Worm (Caenorhabditis elegans): Measurements from ENCODE around the gene snf-3.

snf-3 gene

DNA sequence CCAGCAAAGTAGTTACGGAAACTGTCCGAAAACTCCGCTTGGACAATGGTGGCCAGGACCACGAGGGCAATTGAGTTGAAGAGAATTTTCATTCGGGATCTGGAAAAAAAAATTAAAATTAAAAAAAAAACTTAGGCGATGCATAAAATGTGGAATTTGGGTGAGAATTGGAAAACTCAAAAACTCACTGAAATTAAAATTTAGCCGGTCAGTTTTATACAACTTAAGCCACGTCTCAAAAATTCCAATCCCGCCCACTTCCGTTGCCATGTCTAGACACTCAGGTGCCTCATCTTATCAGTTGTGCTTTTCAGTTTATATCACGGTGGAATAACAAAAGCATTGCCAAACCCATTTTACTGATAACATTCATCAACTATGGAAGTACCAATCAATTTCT, 19.1 kb downstream of the snf-3 start, which contains the start of gene lips-11:
Gene lips-11 (minus strand): TSS at position 101 of the 400 bp plus-strand sequence.
- TF ChIP-seq dao-5 (tag; optimal IDR thresholded peaks at IDR 0.05) = no peak

- TF ChIP-seq W03F9.2 (tag; optimal IDR thresholded peaks at IDR 0.05) (no peak), dao-5 (tag; optimal IDR thresholded peaks at IDR 0.05) (no peak), him-1 (tag; optimal IDR thresholded peaks at IDR 0.05) (no peak)
These were observed 22.3 kb downstream of the snf-3 start, which contains the start of gene lips-12 for ce11 chrII:1114133-1114532. TSS of gene lips-12 (minus strand) at chrII:1114233.

ce11 chrII:1116521-1116920, 24.7 kb downstream of the snf-3 start:
- TF ChIP-seq W03F9.2 (tag; optimal IDR thresholded peaks at IDR 0.05) (no peak), him-1 (tag; optimal IDR thresholded peaks at IDR 0.05) (no peak), dao-5 (tag; optimal IDR thresholded peaks at IDR 0.05) (no peak)

DNA sequence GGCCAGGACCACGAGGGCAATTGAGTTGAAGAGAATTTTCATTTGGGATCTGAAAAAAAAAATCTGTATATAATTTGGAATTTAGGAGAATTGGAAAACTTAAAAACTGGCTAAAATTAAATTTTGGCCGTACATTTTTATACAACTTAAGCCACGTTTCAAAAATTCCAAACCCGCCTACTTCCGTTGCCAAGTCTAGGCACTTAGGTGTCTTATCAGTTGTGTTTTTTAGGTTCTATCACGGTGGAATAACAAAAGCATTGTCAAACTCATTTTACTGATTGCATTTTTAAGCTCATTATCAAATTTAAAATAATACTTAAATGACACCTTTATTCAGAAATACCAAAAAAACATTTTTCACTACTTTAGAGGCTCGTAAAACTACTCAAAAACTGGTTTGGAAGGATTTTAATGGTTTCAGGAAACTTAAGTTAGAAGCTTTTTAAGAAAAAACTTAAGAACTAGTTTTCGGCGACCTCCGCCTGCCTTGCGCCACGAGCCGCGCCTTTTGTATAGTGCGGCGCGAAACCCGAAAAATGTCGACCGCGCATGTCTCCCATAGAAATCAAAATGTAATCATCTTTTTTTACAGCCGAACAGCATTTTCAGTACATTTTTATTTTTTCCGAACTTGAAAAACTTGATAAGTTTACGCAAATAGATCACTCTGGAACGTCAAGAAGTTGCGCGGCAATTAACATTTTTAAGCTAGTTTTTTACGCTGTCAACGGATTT, 26.4 kb downstream of the snf-3 start, which contains the start of gene lips-13:
Gene lips-13 (minus strand): TSS at position 51 of the 738 bp plus-strand sequence.
- TF ChIP-seq dao-5 (tag; optimal IDR thresholded peaks at IDR 0.05) (no peak), W03F9.2 (tag; optimal IDR thresholded peaks at IDR 0.05) (no peak), him-1 (tag; optimal IDR thresholded peaks at IDR 0.05) (no peak)

DNA sequence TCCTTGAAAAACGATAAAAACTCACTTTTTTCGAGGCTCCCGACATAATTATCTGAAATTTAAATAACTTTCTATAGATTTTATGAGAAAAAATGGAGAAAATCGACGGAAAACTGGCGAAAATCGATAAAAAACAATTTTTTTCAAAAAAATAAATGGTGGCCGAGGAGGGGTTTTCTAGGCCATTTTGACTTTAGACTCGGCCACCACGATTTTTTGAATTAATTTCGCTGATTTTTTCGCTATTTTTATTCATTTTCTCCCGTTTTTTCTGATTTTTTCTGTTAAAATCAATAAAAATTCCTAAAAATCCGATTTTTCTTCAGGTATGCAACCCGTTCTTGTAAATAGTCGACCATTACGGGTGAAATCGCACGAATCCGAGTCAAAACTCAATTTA, 31.4 kb downstream of the snf-3 start, which contains the start of the genes sut-1 and eri-3:
Gene sut-1 (minus strand): TSS at position 58 of the 400 bp plus-strand sequence.
Gene eri-3 (plus strand): TSS at position 327 of the 400 bp plus-strand sequence.
- TF ChIP-seq him-1 (tag; optimal IDR thresholded peaks at IDR 0.05) (no peak), dao-5 (tag; optimal IDR thresholded peaks at IDR 0.05) (no peak), W03F9.2 (tag; optimal IDR thresholded peaks at IDR 0.05) (no peak)

ce11 chrII:1124757-1125156, 33.0 kb downstream of the snf-3 start:
- TF ChIP-seq him-1 (tag; optimal IDR thresholded peaks at IDR 0.05) (no peak), W03F9.2 (tag; optimal IDR thresholded peaks at IDR 0.05) (no peak), dao-5 (tag; optimal IDR thresholded peaks at IDR 0.05) (no peak)

DNA sequence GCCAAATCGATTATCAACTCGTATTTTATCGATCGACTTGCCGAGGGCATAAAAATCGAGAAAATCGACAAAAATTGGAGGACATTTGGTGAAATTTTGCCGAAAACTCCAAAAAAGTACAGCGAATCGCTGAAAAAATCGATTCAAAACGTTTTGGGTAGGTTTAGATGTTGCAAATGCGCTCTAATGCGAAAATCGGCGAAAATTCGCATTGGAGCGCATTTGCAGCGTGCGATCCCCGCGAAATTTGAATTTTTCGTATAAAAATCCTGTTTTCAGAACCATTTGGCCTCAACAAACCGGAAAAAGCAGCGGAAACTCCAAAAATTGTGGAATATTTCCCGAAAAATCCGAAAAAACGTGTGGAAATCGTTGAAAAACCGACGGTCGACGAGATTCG, 34.7 kb downstream of the snf-3 start:
- TF ChIP-seq dao-5 (tag; optimal IDR thresholded peaks at IDR 0.05) = no peak
- TF ChIP-seq W03F9.2 (tag; optimal IDR thresholded peaks at IDR 0.05) = no peak
- TF ChIP-seq him-1 (tag; optimal IDR thresholded peaks at IDR 0.05) = no peak

- no peak for TF ChIP-seq dao-5 (tag; optimal IDR thresholded peaks at IDR 0.05)
- TF ChIP-seq him-1 (tag; optimal IDR thresholded peaks at IDR 0.05) = no peak
- no peak for TF ChIP-seq W03F9.2 (tag; optimal IDR thresholded peaks at IDR 0.05)
These were observed 35.9 kb downstream of the snf-3 start, which contains the start of gene taf-6.1 for ce11 chrII:1127676-1128075. TSS of gene taf-6.1 (plus strand) at chrII:1127976.

- no peak for TF ChIP-seq him-1 (tag; optimal IDR thresholded peaks at IDR 0.05)
- TF ChIP-seq dao-5 (tag; optimal IDR thresholded peaks at IDR 0.05) = no peak
- no peak for TF ChIP-seq W03F9.2 (tag; optimal IDR thresholded peaks at IDR 0.05)
These were observed 38.4 kb downstream of the snf-3 start for ce11 chrII:1130241-1130640.

DNA sequence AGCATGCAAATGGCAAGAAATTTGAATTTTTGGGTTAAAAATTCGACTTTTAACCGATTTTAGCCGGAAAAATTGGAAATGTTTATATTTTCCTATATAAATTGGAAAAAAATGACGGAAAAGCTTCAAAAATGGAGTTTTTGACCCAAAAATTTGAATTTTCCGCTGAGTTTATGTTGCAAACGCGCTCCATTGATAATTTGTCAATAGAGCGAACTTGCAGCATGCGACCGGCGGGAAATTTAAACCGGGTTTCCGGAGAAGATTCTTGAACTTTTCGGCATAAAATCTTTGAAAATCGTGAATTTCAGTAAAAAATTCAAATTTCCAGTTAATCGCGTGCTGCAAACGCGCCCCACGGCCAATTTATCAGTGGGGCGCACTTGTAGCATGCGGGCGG, 39.6 kb downstream of the snf-3 start:
- no peak for TF ChIP-seq W03F9.2 (tag; optimal IDR thresholded peaks at IDR 0.05)
- TF ChIP-seq dao-5 (tag; optimal IDR thresholded peaks at IDR 0.05) = no peak
- TF ChIP-seq him-1 (tag; optimal IDR thresholded peaks at IDR 0.05) = no peak

DNA sequence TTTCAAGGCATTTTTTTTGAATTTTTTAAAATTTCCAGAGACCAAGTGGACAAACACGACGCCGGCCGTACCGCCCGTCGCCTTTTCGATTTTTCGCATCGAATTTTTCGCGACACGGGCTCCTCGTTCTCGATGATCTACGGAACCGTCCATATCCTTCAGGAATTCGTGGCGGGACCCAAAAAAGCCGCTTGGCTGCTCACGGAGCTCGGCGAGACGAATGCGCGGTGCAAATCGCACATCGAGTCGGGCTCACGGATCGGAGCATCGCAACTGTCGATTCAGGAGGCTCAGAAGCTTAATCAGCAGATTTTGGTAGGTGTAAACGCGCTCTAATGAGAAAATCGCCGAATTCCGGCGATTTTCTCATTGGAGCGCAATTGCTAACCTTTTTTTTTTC, 40.0 kb downstream of the snf-3 start:
- TF ChIP-seq him-1 (tag; optimal IDR thresholded peaks at IDR 0.05) (no peak), dao-5 (tag; optimal IDR thresholded peaks at IDR 0.05) (no peak), W03F9.2 (tag; optimal IDR thresholded peaks at IDR 0.05) (no peak)

- TF ChIP-seq W03F9.2 (tag; optimal IDR thresholded peaks at IDR 0.05) (no peak), dao-5 (tag; optimal IDR thresholded peaks at IDR 0.05) (no peak), him-1 (tag; optimal IDR thresholded peaks at IDR 0.05) (no peak)
These were observed 40.9 kb downstream of the snf-3 start for ce11 chrII:1132750-1133149.

- TF ChIP-seq W03F9.2 (tag; optimal IDR thresholded peaks at IDR 0.05) (no peak), dao-5 (tag; optimal IDR thresholded peaks at IDR 0.05) (no peak), him-1 (tag; optimal IDR thresholded peaks at IDR 0.05) (no peak)
These were observed 41.5 kb downstream of the snf-3 start for ce11 chrII:1133295-1133694.

ce11 chrII:1136485-1136884, 44.7 kb downstream of the snf-3 start, which contains the start of gene pod-2:
TSS of gene pod-2 (plus strand) at chrII:1136785.
- TF ChIP-seq him-1 (tag; optimal IDR thresholded peaks at IDR 0.05) = no peak

- TF ChIP-seq him-1 (tag; optimal IDR thresholded peaks at IDR 0.05) (no peak), dao-5 (tag; optimal IDR thresholded peaks at IDR 0.05) (no peak), W03F9.2 (tag; optimal IDR thresholded peaks at IDR 0.05) (no peak)
These were observed 46.8 kb downstream of the snf-3 start for ce11 chrII:1138618-1139017.
